Worm (Caenorhabditis elegans): Measurements from ENCODE around the gene miro-1.

- no peak for TF ChIP-seq ets-7 (tag; optimal IDR thresholded peaks at IDR 0.05)
- no peak for TF ChIP-seq tbx-11 (GFP tag; IDR thresholded peaks at IDR 0.05)
- TF ChIP-seq hmbx-1 (tag; optimal IDR thresholded peaks at IDR 0.05), result no peak
- no peak for TF ChIP-seq ceh-13 (GFP tag; optimal IDR thresholded peaks at IDR 0.05)
Observed at ce11 chrIV:4710459-4710858, 5.1 kb downstream of the miro-1 start, which contains the start of gene cif-1.
